Worm (Caenorhabditis elegans): ENCODE results near the gene kel-3.
"Not testable (repeated sequence)": the region's sequence is repeated elsewhere in the genome, so short reads cannot be mapped to it uniquely, and the experiment has no call there.

The kel-3 gene

DNA sequence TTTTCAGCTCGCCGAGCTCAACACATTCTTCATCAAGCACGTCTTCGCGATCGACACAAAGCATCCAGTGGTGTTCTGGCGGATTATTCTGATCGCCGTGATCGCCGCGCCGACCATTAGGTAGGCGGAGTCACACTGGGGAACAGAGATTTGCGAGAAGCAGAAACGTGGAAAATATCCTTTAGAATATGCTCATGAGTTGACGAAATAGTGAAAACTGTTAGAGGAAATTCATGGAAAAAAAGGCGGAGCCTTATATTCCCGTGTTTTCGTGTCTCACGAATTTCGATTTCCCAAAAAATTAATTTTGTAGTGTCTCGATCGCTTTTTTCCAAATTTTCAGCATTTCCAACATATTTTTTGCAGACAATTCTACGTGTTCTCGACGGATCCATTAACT is 9.9 kb downstream of the kel-3 start:
- TF ChIP-seq hmbx-1 (tag; optimal IDR thresholded peaks at IDR 0.05), result no peak
- no peak for TF ChIP-seq ceh-36 (tag; optimal IDR thresholded peaks at IDR 0.05)
- peak; percentile 21; the same call in 1 of the 2 replicates for TF ChIP-seq tbx-37 (GFP tag; conservative IDR thresholded peaks at IDR 0.05)

DNA sequence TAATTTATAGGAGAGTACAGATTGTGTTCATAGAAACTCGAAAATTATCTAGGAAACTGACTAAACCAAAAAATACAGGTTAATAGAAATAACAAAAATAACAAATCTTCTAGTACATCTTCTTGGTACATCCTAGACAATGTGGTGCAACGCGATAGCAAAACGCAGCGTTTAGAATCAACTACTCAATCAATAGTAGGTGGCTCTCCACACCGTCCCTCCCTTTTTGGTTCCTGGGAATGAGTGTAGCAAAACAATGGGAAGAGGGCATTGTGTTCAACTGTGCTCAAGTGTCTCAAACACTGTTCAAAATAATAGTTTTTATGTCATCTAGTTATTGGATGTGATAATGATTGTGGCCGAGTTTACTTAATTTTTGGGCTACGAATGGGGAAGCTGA is 12.1 kb downstream of the kel-3 start, which contains the start of gene T27E9.6:
T27E9.6 (minus strand) TSS at position 101 of the 400 bp plus-strand sequence.
- TF ChIP-seq F13C5.2 (tag; optimal IDR thresholded peaks at IDR 0.05) (no peak), hnd-1 (tag; optimal IDR thresholded peaks at IDR 0.05) (no peak), tra-4 (tag; optimal IDR thresholded peaks at IDR 0.05) (no peak), hmg-4 (GFP tag; optimal IDR thresholded peaks at IDR 0.05) (no peak), tbx-11 (GFP tag; IDR thresholded peaks at IDR 0.05) (no peak), ceh-13 (GFP tag; optimal IDR thresholded peaks at IDR 0.05) (no peak), hmbx-1 (tag; optimal IDR thresholded peaks at IDR 0.05) (no peak), scrt-1 (GFP tag; IDR thresholded peaks at IDR 0.05) (no peak), ama-1 (optimal IDR thresholded peaks at IDR 0.05) (no peak), ceh-36 (tag; optimal IDR thresholded peaks at IDR 0.05) (no peak), aly-1 (tag; optimal IDR thresholded peaks at IDR 0.05) (no peak), ets-7 (tag; optimal IDR thresholded peaks at IDR 0.05) (no peak), tbx-37 (GFP tag; conservative IDR thresholded peaks at IDR 0.05) (no peak), sea-1 (GFP tag; conservative IDR thresholded peaks at IDR 0.05) (no peak), pes-1 (GFP tag; IDR thresholded peaks at IDR 0.05) (no peak), B0310.2 (tag; optimal IDR thresholded peaks at IDR 0.05) (no peak), flt-1 (GFP tag; IDR thresholded peaks at IDR 0.05) (no peak)

DNA sequence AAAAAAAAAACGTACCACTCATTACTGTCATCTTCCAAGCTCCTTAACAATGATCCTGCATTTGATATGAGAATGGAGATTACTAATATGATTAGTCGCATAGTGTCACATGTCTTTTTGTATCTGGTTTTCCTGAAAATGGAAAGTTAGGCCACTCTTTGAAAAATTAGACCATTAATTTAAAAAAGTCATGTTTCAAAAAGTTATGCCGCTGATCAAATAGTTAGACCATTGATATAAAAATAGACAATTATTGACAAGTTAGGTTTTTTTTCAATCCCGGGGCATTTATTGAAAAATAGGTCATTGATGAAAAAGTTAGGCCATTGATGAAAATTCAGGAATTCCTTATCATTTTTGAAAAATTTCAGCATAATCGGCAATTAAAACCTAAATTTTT is 19.4 kb downstream of the kel-3 start, which contains the start of gene acc-4:
acc-4 (minus strand) TSS at position 101 of the 400 bp plus-strand sequence.
- TF ChIP-seq tbx-11 (GFP tag; IDR thresholded peaks at IDR 0.05) (no peak), ceh-13 (GFP tag; optimal IDR thresholded peaks at IDR 0.05) (no peak), B0310.2 (tag; optimal IDR thresholded peaks at IDR 0.05) (no peak), flt-1 (GFP tag; IDR thresholded peaks at IDR 0.05) (no peak), hmg-4 (GFP tag; optimal IDR thresholded peaks at IDR 0.05) (no peak), sea-1 (GFP tag; conservative IDR thresholded peaks at IDR 0.05) (no peak), scrt-1 (GFP tag; IDR thresholded peaks at IDR 0.05) (no peak), tra-4 (tag; optimal IDR thresholded peaks at IDR 0.05) (no peak), ama-1 (optimal IDR thresholded peaks at IDR 0.05) (no peak), hnd-1 (tag; optimal IDR thresholded peaks at IDR 0.05) (no peak), aly-1 (tag; optimal IDR thresholded peaks at IDR 0.05) (no peak), ets-7 (tag; optimal IDR thresholded peaks at IDR 0.05) (no peak), ceh-36 (tag; optimal IDR thresholded peaks at IDR 0.05) (no peak), F13C5.2 (tag; optimal IDR thresholded peaks at IDR 0.05) (no peak), pes-1 (GFP tag; IDR thresholded peaks at IDR 0.05) (no peak), tbx-37 (GFP tag; conservative IDR thresholded peaks at IDR 0.05) (no peak), hmbx-1 (tag; optimal IDR thresholded peaks at IDR 0.05) (no peak)

DNA sequence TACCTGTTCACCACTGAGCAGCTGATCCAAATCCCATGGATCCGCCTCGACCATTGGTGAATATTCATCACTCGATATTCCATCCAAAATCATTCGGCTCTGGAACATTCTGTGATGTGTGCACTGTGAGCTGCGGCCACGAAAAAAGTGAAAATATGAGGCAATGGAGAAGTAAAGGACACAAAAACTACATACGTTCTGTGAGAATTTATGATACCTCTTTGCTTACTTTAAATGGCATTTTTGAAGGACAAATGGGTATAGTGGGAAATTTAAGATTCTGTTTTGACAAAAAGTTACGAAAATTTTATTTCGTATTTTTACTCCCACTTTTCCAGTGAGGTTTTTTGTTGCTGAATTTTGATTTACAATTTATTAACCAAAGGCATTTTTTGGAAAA is 27.8 kb downstream of the kel-3 start, which contains the start of gene twk-40:
twk-40 (minus strand) TSS at position 101 of the 400 bp plus-strand sequence.
- no peak for TF ChIP-seq aly-1 (tag; optimal IDR thresholded peaks at IDR 0.05)
- TF ChIP-seq ama-1 (optimal IDR thresholded peaks at IDR 0.05), result no peak
- TF ChIP-seq hmg-4 (GFP tag; optimal IDR thresholded peaks at IDR 0.05), result no peak
- no peak for TF ChIP-seq scrt-1 (GFP tag; IDR thresholded peaks at IDR 0.05)
- no peak for TF ChIP-seq B0310.2 (tag; optimal IDR thresholded peaks at IDR 0.05)
- TF ChIP-seq flt-1 (GFP tag; IDR thresholded peaks at IDR 0.05), result no peak
- TF ChIP-seq pes-1 (GFP tag; IDR thresholded peaks at IDR 0.05), result no peak
- TF ChIP-seq sea-1 (GFP tag; conservative IDR thresholded peaks at IDR 0.05), result no peak
- no peak for TF ChIP-seq ceh-36 (tag; optimal IDR thresholded peaks at IDR 0.05)
- no peak for TF ChIP-seq hnd-1 (tag; optimal IDR thresholded peaks at IDR 0.05)
- TF ChIP-seq ets-7 (tag; optimal IDR thresholded peaks at IDR 0.05), result no peak
- TF ChIP-seq F13C5.2 (tag; optimal IDR thresholded peaks at IDR 0.05), result no peak
- no peak for TF ChIP-seq hmbx-1 (tag; optimal IDR thresholded peaks at IDR 0.05)
- TF ChIP-seq tbx-37 (GFP tag; conservative IDR thresholded peaks at IDR 0.05), result no peak
- no peak for TF ChIP-seq tbx-11 (GFP tag; IDR thresholded peaks at IDR 0.05)
- TF ChIP-seq tra-4 (tag; optimal IDR thresholded peaks at IDR 0.05), result no peak
- no peak for TF ChIP-seq ceh-13 (GFP tag; optimal IDR thresholded peaks at IDR 0.05)

DNA sequence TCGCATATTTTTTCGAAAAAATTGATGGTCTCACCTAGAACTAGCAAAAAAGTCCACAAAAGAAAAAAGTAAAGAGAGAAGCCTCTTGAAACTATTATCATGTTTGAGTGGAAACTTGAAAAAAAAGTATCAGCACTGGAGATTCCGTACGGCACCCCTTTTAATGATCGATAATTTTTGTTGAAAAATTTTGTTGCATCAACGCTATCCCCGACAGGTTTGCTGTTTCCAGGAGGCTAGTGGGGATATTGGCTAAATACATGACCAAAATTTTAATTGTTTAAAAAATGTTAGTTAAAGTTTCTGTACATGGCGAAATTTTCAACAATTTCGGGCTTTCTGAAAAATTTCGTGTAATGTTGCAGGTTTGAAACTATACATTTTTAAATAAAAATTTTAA is 31.0 kb downstream of the kel-3 start, which contains the start of gene T28A8.2:
T28A8.2 (minus strand) TSS at position 101 of the 400 bp plus-strand sequence.
- TF ChIP-seq sea-1 (GFP tag; conservative IDR thresholded peaks at IDR 0.05) (no peak), hnd-1 (tag; optimal IDR thresholded peaks at IDR 0.05) (no peak), hmbx-1 (tag; optimal IDR thresholded peaks at IDR 0.05) (no peak), ceh-36 (tag; optimal IDR thresholded peaks at IDR 0.05) (no peak), flt-1 (GFP tag; IDR thresholded peaks at IDR 0.05) (no peak), ceh-13 (GFP tag; optimal IDR thresholded peaks at IDR 0.05) (no peak)

DNA sequence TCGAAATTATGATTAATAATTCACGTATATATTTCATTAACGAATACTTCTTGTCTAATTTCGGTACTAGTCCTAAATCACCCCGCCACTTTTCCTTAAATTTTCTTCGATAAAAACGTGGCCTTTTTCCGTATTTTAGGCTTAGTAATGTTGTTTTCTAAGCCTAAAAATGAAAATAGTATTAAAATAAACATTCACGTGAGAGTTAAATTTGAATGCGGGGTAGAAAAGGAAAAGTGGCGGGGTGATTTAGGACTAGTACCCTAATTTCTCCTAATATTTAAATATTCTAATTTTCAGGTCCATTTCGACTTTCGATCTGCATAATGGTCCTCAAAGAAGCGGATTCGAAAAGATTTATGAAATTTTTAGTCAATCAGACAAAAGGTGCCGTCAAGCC is 34.3 kb downstream of the kel-3 start, which contains the start of gene T28A8.6:
T28A8.6 (plus strand) TSS at position 301 of the 400 bp plus-strand sequence.
- not testable (repeated sequence) for TF ChIP-seq tra-4 (tag; optimal IDR thresholded peaks at IDR 0.05); ets-7 (tag; optimal IDR thresholded peaks at IDR 0.05); ama-1 (optimal IDR thresholded peaks at IDR 0.05)

DNA sequence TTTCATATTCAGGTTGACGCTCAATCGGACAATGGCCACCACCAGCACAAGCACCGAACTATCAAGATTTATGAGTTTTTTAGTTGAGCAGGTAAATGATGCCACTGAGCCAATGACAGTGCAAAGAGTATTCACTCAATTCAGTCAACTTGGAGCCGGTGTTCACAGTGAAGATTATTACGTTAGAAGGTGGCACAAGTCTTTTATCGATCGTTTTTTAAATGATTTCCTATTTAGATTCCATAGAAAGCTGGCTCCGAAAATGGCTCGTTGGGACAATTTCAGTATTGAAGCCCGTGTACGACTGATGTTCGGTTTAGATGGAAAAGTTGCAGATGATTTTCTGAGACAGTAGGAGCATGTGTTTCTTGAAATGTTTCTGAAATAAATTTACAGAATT is 37.0 kb downstream of the kel-3 start, which contains the start of gene T28A8.5:
T28A8.5 (plus strand) TSS at position 32 of the 400 bp plus-strand sequence.
- no peak for TF ChIP-seq tbx-37 (GFP tag; conservative IDR thresholded peaks at IDR 0.05)
- TF ChIP-seq scrt-1 (GFP tag; IDR thresholded peaks at IDR 0.05), result no peak

DNA sequence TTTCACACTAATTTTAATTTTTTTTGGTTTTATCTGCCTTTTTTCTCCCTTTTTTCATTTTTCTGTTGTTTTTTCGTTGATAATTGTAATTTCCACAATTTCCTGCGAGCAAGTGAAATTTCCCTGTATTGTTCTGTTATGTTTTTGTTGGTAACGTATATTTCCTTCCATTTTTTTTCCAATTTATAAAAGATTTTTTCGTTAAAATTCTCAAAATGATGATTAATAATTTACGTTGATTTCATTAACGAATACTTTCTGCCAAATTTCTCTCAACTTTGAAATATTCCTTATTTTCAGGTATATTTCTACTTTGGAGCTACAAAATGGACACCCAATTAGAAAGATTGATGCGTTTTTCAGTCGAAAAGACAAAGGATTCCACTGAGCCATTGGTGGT is 37.9 kb downstream of the kel-3 start, which contains the start of gene T28A8.8:
T28A8.8 (plus strand) TSS at position 301 of the 400 bp plus-strand sequence.
- TF ChIP-seq F13C5.2 (tag; optimal IDR thresholded peaks at IDR 0.05) (no peak), B0310.2 (tag; optimal IDR thresholded peaks at IDR 0.05) (no peak), tbx-11 (GFP tag; IDR thresholded peaks at IDR 0.05) (no peak), scrt-1 (GFP tag; IDR thresholded peaks at IDR 0.05) (no peak), ceh-13 (GFP tag; optimal IDR thresholded peaks at IDR 0.05) (no peak), ets-7 (tag; optimal IDR thresholded peaks at IDR 0.05) (no peak), ama-1 (optimal IDR thresholded peaks at IDR 0.05) (no peak), tra-4 (tag; optimal IDR thresholded peaks at IDR 0.05) (no peak)
